Comparison of ENCODE assay signal across 5 worm cellular contexts in the genomic region with DNA sequence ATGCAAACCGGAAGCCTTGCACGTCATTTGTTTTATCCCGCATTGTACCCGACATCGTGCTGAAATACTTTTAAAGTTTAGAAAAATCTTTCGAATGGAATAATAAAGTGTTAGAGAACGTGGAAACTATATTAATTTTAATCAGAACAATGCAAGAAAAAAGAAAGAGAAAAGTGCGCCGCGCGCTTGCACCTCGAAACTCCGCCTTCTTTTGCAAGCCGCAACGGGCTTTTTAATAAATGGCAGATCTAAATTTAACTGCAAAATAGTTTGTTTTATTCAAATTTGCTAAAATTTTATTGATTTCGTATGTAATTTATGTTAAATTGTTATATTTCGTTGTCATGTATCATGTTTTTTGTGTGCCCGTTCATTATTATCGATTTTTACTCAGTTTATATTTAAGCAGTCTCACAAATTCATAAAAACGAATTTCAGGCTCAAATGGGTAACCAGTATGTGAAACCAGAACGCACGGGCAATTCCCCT.
TF ChIP-seq lines count a peak whose summit lies in the region.

Gene acl-3 (minus strand): TSS at position 59 of the 489 bp plus-strand sequence.
Gene ndub-6 (plus strand): TSS at position 439 of the 489 bp plus-strand sequence.

TF ChIP-seq in whole organism, L1 larva, 84 proteins besides CTCF, POLR2A, EP300 and RAD21:
- TF ChIP-seq snu-23 (GFP tag; optimal IDR thresholded peaks at IDR 0.05; lab: Kevin White, UChicago) (peak; percentile 20), dpl-1 (GFP tag; optimal IDR thresholded peaks at IDR 0.05; lab: Kevin White, UChicago) (peak in 1 of 3 experiments; percentile 11), lsy-2 (tag; optimal IDR thresholded peaks at IDR 0.05; lab: Kevin White, UChicago) (peak in 1 of 2 experiments; percentile 24), ceh-82 (tag; optimal IDR thresholded peaks at IDR 0.05; lab: Kevin White, UChicago) (no peak), unc-98 (GFP tag; IDR thresholded peaks at IDR 0.05; lab: Robert Waterston, UW) (no peak), lin-35 (GFP tag; optimal IDR thresholded peaks at IDR 0.05; lab: Kevin White, UChicago) (peak in 1 of 2 experiments; percentile 11)

TF ChIP-seq in whole organism, L2 larva, 48 proteins besides CTCF, POLR2A, EP300 and RAD21:
- TF ChIP-seq mbf-1 (tag; optimal IDR thresholded peaks at IDR 0.05; lab: Kevin White, UChicago) (no peak), C34F6.9 (tag; optimal IDR thresholded peaks at IDR 0.05; lab: Kevin White, UChicago) (peak; percentile 8), peb-1 (tag; optimal IDR thresholded peaks at IDR 0.05; lab: Kevin White, UChicago) (no peak), lsy-2 (tag; optimal IDR thresholded peaks at IDR 0.05; lab: Kevin White, UChicago) (peak in 1 of 2 experiments; percentile 14)

TF ChIP-seq in whole organism, L3 larva, 47 proteins besides CTCF, POLR2A, EP300 and RAD21:
- TF ChIP-seq fkh-10 (GFP tag; optimal IDR thresholded peaks at IDR 0.05; lab: Kevin White, UChicago) (no peak), pha-4 (tag; optimal IDR thresholded peaks at IDR 0.05; lab: Kevin White, UChicago) (peak; percentile 16)

TF ChIP-seq in whole organism, L4 larva, 104 proteins besides CTCF, POLR2A, EP300 and RAD21:
- no peak for TF ChIP-seq lsy-2 (tag; optimal IDR thresholded peaks at IDR 0.05; lab: Kevin White, UChicago)
- TF ChIP-seq saeg-2 (GFP tag; IDR thresholded peaks at IDR 0.05; lab: Robert Waterston, UW), result no peak
- TF ChIP-seq lim-7 (GFP tag; IDR thresholded peaks at IDR 0.05; lab: Robert Waterston, UW), result no peak
- TF ChIP-seq mes-2 (tag; optimal IDR thresholded peaks at IDR 0.05; lab: Kevin White, UChicago; ENCODE audit: poor library complexity, severe bottlenecking), result peak; percentile 64
- no peak for TF ChIP-seq lin-1 (GFP tag; IDR thresholded peaks at IDR 0.05; lab: Robert Waterston, UW)
- no peak for TF ChIP-seq daf-16 (GFP tag; optimal IDR thresholded peaks at IDR 0.05; lab: Kevin White, UChicago)
- peak; percentile 14 for TF ChIP-seq daf-16 (tag; optimal IDR thresholded peaks at IDR 0.05; lab: Kevin White, UChicago)

TF ChIP-seq in whole organism, midembryonic, 9 proteins besides CTCF, POLR2A, EP300 and RAD21:
- peak; percentile 59; the same call in 1 of the 2 replicates for TF ChIP-seq ztf-29 (GFP tag; IDR thresholded peaks at IDR 0.05; lab: Robert Waterston, UW)
- no peak for TF ChIP-seq klf-2 (GFP tag; conservative IDR thresholded peaks at IDR 0.05; lab: Robert Waterston, UW)
